Worm (Caenorhabditis elegans): Measurements from ENCODE around the gene zhit-3.

ce11 chrV:10228360-10228759 lies 16.4 kb upstream of the zhit-3 start, which contains the start of gene fipr-4:
- no peak for TF ChIP-seq ama-1 (optimal IDR thresholded peaks at IDR 0.05)
- TF ChIP-seq tra-4 (tag; optimal IDR thresholded peaks at IDR 0.05), result no peak
- TF ChIP-seq aly-1 (tag; optimal IDR thresholded peaks at IDR 0.05), result no peak
- no peak for TF ChIP-seq sea-1 (GFP tag; conservative IDR thresholded peaks at IDR 0.05)
- TF ChIP-seq hmg-4 (GFP tag; optimal IDR thresholded peaks at IDR 0.05), result no peak
- TF ChIP-seq hmbx-1 (tag; optimal IDR thresholded peaks at IDR 0.05), result no peak
- TF ChIP-seq F13C5.2 (tag; optimal IDR thresholded peaks at IDR 0.05), result no peak
- no peak for TF ChIP-seq hnd-1 (tag; optimal IDR thresholded peaks at IDR 0.05)
- TF ChIP-seq ets-7 (tag; optimal IDR thresholded peaks at IDR 0.05), result no peak
- no peak for TF ChIP-seq pes-1 (GFP tag; IDR thresholded peaks at IDR 0.05)
- TF ChIP-seq ceh-13 (GFP tag; optimal IDR thresholded peaks at IDR 0.05), result no peak
